Fruit fly (Drosophila melanogaster) whole organism, pupa: ENCODE results near the gene CG6891.

Source experiments
- CG10348 ChIP-seq: fragments of 200-800 bp; sonication (Bioruptor generic); IDR thresholded peaks from 2 replicates; pipeline ENCODE4 v1.3.6; 2022; ENCODE audit warnings: missing biosample characterization, missing genetic modification characterization
- CG12605 ChIP-seq: fragments of 200-800 bp; sonication (Bioruptor generic); IDR thresholded peaks from 2 replicates; pipeline ENCODE4 v1.3.6; 2022; ENCODE audit warnings: missing biosample characterization, missing genetic modification characterization
- CG13204 ChIP-seq: fragments of 200-800 bp; sonication (Bioruptor generic); optimal IDR thresholded peaks from 2 replicates; lab custom pipeline; 2018; ENCODE audit warnings: missing biosample characterization, mild to moderate bottlenecking, missing genetic modification characterization, moderate library complexity
- CG14655 ChIP-seq: fragments of 200-800 bp; sonication (Bioruptor generic); optimal IDR thresholded peaks from 3 replicates; lab custom pipeline; 2017; ENCODE audit warnings: mild to moderate bottlenecking, missing biosample characterization, missing genetic modification reagents, missing genetic modification characterization
- CG15710 ChIP-seq: fragments of 200-800 bp; sonication (Bioruptor generic); optimal IDR thresholded peaks from 2 replicates; lab custom pipeline; 2018; ENCODE audit warnings: missing biosample characterization, mild to moderate bottlenecking, missing genetic modification characterization, moderate library complexity
- CG17806 ChIP-seq: fragments of 200-800 bp; sonication (Bioruptor generic); optimal IDR thresholded peaks from 2 replicates; lab custom pipeline; 2018; ENCODE audit warnings: missing biosample characterization, mild to moderate bottlenecking, missing genetic modification characterization, moderate library complexity
- CG32121 ChIP-seq: fragments of 200-800 bp; sonication (Bioruptor generic); IDR thresholded peaks from 2 replicates; pipeline ENCODE4 v1.3.6; 2022; ENCODE audit warnings: missing biosample characterization, missing genetic modification characterization
- CG34367 ChIP-seq: fragments of 200-800 bp; sonication (Bioruptor generic); optimal IDR thresholded peaks from 2 replicates; lab custom pipeline; 2018; ENCODE audit warnings: missing biosample characterization, mild to moderate bottlenecking, missing genetic modification characterization
- CG4496 ChIP-seq: fragments of 200-800 bp; sonication (Bioruptor generic); IDR thresholded peaks from 3 replicates; pipeline ENCODE4 v1.3.6; 2022; ENCODE audit warnings: missing biosample characterization, missing genetic modification characterization
- CG8159 ChIP-seq: fragments of 200-800 bp; sonication (Bioruptor generic); optimal IDR thresholded peaks from 3 replicates; lab custom pipeline; 2018; ENCODE audit warnings: missing biosample characterization, mild to moderate bottlenecking, missing genetic modification characterization, moderate library complexity
- CG8301 ChIP-seq: fragments of 200-800 bp; sonication (Bioruptor generic); optimal IDR thresholded peaks from 2 replicates; lab custom pipeline; 2018; ENCODE audit warnings: missing biosample characterization, mild to moderate bottlenecking, missing genetic modification characterization
- CG9948 ChIP-seq: fragments of 200-800 bp; sonication (Bioruptor generic); optimal IDR thresholded peaks from 2 replicates; lab custom pipeline; 2018; ENCODE audit warnings: missing biosample characterization, mild to moderate bottlenecking, missing genetic modification characterization, moderate library complexity
- D1 ChIP-seq: fragments of 200-800 bp; sonication (Bioruptor generic); optimal IDR thresholded peaks from 2 replicates; lab custom pipeline; 2018; ENCODE audit warnings: missing biosample characterization, mild to moderate bottlenecking, missing genetic modification characterization, moderate library complexity
- EcR ChIP-seq: fragments of 200-800 bp; sonication (Bioruptor generic); optimal IDR thresholded peaks from 3 replicates; lab custom pipeline; 2019; ENCODE audit warnings: missing biosample characterization, missing genetic modification characterization, mild to moderate bottlenecking, moderate library complexity, missing genetic modification reagents
- Ets98B ChIP-seq: fragments of 200-800 bp; sonication (Bioruptor generic); IDR thresholded peaks from 2 replicates; pipeline ENCODE4 v1.3.6; 2022; ENCODE audit warnings: missing biosample characterization, missing genetic modification characterization
- Pif1A ChIP-seq: fragments of 200-800 bp; sonication (Bioruptor generic); optimal IDR thresholded peaks from 3 replicates; lab custom pipeline; 2016; ENCODE audit warnings: missing biosample characterization, missing genetic modification characterization
- Pif1B ChIP-seq: fragments of 200-800 bp; sonication (Bioruptor generic); optimal IDR thresholded peaks from 3 replicates; lab custom pipeline; 2016; ENCODE audit warnings: missing biosample characterization, missing genetic modification characterization
- Snoo ChIP-seq: fragments of 200-800 bp; sonication (Bioruptor generic); optimal IDR thresholded peaks from 3 replicates; lab custom pipeline; 2017; ENCODE audit warnings: missing biosample characterization, mild to moderate bottlenecking, missing genetic modification characterization, inconsistent platforms
- fd96Ca ChIP-seq: fragments of 200-800 bp; sonication (Bioruptor generic); IDR thresholded peaks from 3 replicates; pipeline ENCODE4 v1.3.6; 2022; ENCODE audit warnings: missing biosample characterization, missing genetic modification characterization
- gl ChIP-seq: fragments of 200-800 bp; sonication (Bioruptor generic); optimal IDR thresholded peaks from 2 replicates; lab custom pipeline; 2018; ENCODE audit warnings: missing biosample characterization, mild to moderate bottlenecking, missing genetic modification characterization
- rn ChIP-seq: fragments of 200-800 bp; sonication (Bioruptor generic); IDR thresholded peaks from 2 replicates; pipeline ENCODE4 v1.3.6; 2022; ENCODE audit warnings: missing biosample characterization, missing genetic modification characterization

The CG6891 gene

dm6 chrX:18771356-18771755 is 3.7 kb upstream of the CG6891 start:
- TF ChIP-seq CG32121 (GFP tag; lab: Robert Waterston, UW), result no peak
- TF ChIP-seq Ets98B (GFP tag; lab: Robert Waterston, UW), result no peak
- TF ChIP-seq CG9948 (tag; lab: Kevin White, UChicago), result no peak
- TF ChIP-seq CG12605, result no peak
- TF ChIP-seq EcR (GFP tag; lab: Kevin White, UChicago), result no peak
- TF ChIP-seq Snoo, result no peak
- TF ChIP-seq CG17806 (tag; lab: Kevin White, UChicago), result no peak
- no peak for TF ChIP-seq CG15710 (tag; lab: Kevin White, UChicago)
- TF ChIP-seq, all 21 proteins: peak for 0

DNA sequence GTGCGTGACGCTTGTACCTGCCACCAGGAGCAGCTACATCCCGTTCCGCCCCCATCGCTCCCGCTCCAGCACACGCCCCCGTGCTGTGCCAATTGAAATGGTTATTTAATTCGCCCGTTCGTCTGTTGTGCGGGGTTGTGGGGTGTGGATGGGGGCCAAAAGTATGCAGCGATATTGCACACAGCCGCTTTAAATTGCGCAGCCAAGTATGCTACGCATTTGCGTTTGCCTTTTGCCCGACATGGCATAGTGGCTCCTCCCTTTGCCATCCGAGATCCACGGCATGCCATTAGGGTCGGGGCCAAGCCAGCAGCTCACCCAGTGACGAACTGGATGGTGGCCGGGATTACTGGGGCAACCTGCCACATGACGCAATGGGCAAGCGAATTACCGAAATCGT is 3.0 kb upstream of the CG6891 start:
- TF ChIP-seq CG13204 (GFP tag; lab: Kevin White, UChicago), result no peak
- peak; percentile 61; the same call in 2 of the 3 replicates for TF ChIP-seq CG4496 (GFP tag; lab: Robert Waterston, UW)

- no peak for TF ChIP-seq Snoo
- TF ChIP-seq CG13204 (GFP tag; lab: Kevin White, UChicago), result peak; percentile 43
- 0 out of 3 replicates have a peak, but pooled peaks have one; percentile 23 for TF ChIP-seq CG4496 (GFP tag; lab: Robert Waterston, UW)
- TF ChIP-seq D1 (tag; lab: Kevin White, UChicago), result no peak
- TF ChIP-seq CG14655 (GFP tag; lab: Kevin White, UChicago), result no peak
- no peak for TF ChIP-seq CG8159 (tag; lab: Kevin White, UChicago)
- 0 out of 2 replicates have a peak, but pooled peaks have one; percentile 16 for TF ChIP-seq CG32121 (GFP tag; lab: Robert Waterston, UW)
- no peak for TF ChIP-seq CG15710 (tag; lab: Kevin White, UChicago)
Measured at dm6 chrX:18773817-18774216, 1.2 kb upstream of the CG6891 start, which contains the start of gene CCKLR-17D3. CCKLR-17D3 (minus strand) TSS chrX:18774027.

DNA sequence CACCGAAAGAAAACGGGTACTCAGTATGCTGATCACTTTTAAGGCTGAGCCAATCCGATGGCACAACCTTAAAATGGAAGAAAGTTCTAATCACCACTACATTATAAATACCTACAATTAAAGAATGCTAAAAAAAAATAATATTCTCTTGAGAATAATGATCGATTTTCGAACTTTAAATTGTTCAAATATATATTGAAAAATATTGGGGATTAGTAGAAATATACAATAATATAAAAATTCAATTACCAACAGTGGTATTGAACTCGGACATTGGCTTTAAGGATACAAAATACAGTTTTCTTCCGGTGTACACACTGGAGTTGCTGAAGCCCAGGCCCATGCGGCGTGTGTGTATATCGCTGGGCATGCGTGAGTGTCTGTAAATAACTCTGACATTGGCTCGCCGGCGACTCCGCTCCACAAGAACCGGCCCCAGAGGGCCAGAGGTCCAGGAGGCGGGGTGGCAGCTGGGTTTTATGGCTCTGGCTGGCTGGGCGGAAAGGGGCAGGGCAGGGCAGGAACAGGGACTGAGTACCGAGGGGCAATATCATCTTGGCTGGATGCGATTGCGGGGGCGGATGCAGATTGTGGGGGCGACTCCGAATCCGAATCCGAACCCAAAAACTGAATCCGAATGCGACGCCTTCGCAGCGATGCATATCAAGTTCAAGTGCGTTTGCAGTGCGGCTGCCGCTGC is 961 bp downstream of the CG6891 start:
- TF ChIP-seq Pif1B (GFP tag; lab: Kevin White, UChicago) (peak; percentile 72), rn (GFP tag; lab: Robert Waterston, UW) (no peak), CG9948 (tag; lab: Kevin White, UChicago) (peak; percentile 91), CG4496 (GFP tag; lab: Robert Waterston, UW) (peak; percentile 48; the same call in 1 of the 3 replicates), CG15710 (tag; lab: Kevin White, UChicago) (peak; percentile 92), CG8301 (tag; lab: Kevin White, UChicago) (peak; percentile 87), Snoo (peak; percentile 86), CG34367 (tag; lab: Kevin White, UChicago) (peak; percentile 87), CG13204 (GFP tag; lab: Kevin White, UChicago) (peak; percentile 89), CG32121 (GFP tag; lab: Robert Waterston, UW) (no peak; the same call in 1 of the 2 replicates), gl (peak; percentile 72), D1 (tag; lab: Kevin White, UChicago) (peak; percentile 84), Ets98B (GFP tag; lab: Robert Waterston, UW) (no peak; the same call in 1 of the 2 replicates), CG8159 (tag; lab: Kevin White, UChicago) (peak; percentile 93), CG14655 (GFP tag; lab: Kevin White, UChicago) (peak; percentile 94), CG12605 (peak; percentile 11; the same call in 1 of the 2 replicates), EcR (GFP tag; lab: Kevin White, UChicago) (peak; percentile 67), CG17806 (tag; lab: Kevin White, UChicago) (peak; percentile 83), CG10348 (no peak), Pif1A (GFP tag; lab: Kevin White, UChicago) (peak; percentile 78), fd96Ca (GFP tag; lab: Robert Waterston, UW) (peak; percentile 56; the same call in 1 of the 3 replicates)

- peak; percentile 19; the same call in 1 of the 2 replicates for TF ChIP-seq Ets98B (GFP tag; lab: Robert Waterston, UW)
- no peak for TF ChIP-seq CG34367 (tag; lab: Kevin White, UChicago)
- TF ChIP-seq CG10348, result no peak
- peak; percentile 54 for TF ChIP-seq CG4496 (GFP tag; lab: Robert Waterston, UW)
- TF ChIP-seq CG14655 (GFP tag; lab: Kevin White, UChicago), result peak; percentile 30
- peak; percentile 44 for TF ChIP-seq Pif1A (GFP tag; lab: Kevin White, UChicago)
- no peak for TF ChIP-seq CG9948 (tag; lab: Kevin White, UChicago)
- TF ChIP-seq Snoo, result peak; percentile 32
- no peak for TF ChIP-seq D1 (tag; lab: Kevin White, UChicago)
- no peak for TF ChIP-seq CG8159 (tag; lab: Kevin White, UChicago)
- no peak for TF ChIP-seq rn (GFP tag; lab: Robert Waterston, UW)
- TF ChIP-seq Pif1B (GFP tag; lab: Kevin White, UChicago), result peak; percentile 41
- TF ChIP-seq CG12605, result peak; percentile 37; the same call in 1 of the 2 replicates
- TF ChIP-seq EcR (GFP tag; lab: Kevin White, UChicago), result peak; percentile 89
- TF ChIP-seq CG8301 (tag; lab: Kevin White, UChicago), result no peak
- TF ChIP-seq CG32121 (GFP tag; lab: Robert Waterston, UW), result peak; percentile 44; the same call in 1 of the 2 replicates
- TF ChIP-seq CG15710 (tag; lab: Kevin White, UChicago), result peak; percentile 2
- TF ChIP-seq gl, result no peak
- peak; percentile 68 for TF ChIP-seq CG13204 (GFP tag; lab: Kevin White, UChicago)
- no peak for TF ChIP-seq CG17806 (tag; lab: Kevin White, UChicago)
- peak; percentile 48; the same call in 1 of the 3 replicates for TF ChIP-seq fd96Ca (GFP tag; lab: Robert Waterston, UW)
Measured at dm6 chrX:18776976-18777925, 2.2 kb downstream of the CG6891 start.
